Worm (Caenorhabditis elegans): ENCODE results near the gene Y57G11C.41.

DNA sequence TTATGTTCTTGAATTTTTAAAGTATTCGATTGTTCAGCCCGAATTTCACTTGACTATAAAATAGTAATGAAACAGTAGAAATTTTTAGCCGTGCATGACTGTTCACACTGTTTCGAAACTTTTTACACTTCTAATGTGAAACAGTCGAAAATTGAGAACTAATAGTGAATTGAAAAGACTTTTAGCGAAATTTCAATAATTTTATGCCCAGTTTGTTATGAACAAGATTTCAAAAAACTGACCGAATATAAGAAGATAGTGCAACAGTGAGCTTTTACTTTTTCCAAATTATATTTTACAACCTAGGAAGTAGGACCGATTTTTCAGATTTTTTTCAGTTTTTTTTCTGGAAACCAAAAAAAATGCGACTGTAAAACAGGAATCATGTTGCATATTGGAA, 1.2 kb downstream of the Y57G11C.41 start:
- no peak for TF ChIP-seq flt-1 (GFP tag; IDR thresholded peaks at IDR 0.05)
- no peak for TF ChIP-seq ref-1 (GFP tag; conservative IDR thresholded peaks at IDR 0.05)
- TF ChIP-seq T22C8.4 (GFP tag; IDR thresholded peaks at IDR 0.05), result no peak

Measured in whole organism, midembryonic.